Fruit fly (Drosophila melanogaster): Measurements from ENCODE around the gene CG10947.

CG10947 gene

DNA sequence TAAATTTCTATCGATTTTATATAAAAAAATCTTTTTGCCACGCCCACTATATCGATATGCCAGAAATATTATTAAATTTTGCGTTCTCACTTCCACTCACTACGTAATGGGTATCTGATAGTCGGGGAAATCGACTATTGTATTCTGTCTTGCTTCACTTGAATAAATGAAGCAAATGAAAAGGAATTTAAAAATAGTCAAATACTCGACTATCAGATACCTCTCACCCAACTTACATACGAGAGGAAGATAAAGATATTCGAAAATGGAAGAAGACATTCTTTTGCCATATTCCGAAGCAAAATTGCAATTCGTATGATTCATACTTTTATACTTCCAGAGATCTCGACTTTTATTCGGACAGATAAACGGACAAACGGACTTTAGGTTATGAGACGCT lies 774 bp downstream of the CG10947 start:
- TF ChIP-seq kay (GFP tag; ENCODE audit: borderline replicate concordance) (no peak), Clk (GFP tag; optimal IDR thresholded peaks at IDR 0.05) (no peak), Crg-1 (GFP tag; optimal IDR thresholded peaks at IDR 0.05) (no peak), ovo (GFP tag; optimal IDR thresholded peaks at IDR 0.05) (no peak)

DNA sequence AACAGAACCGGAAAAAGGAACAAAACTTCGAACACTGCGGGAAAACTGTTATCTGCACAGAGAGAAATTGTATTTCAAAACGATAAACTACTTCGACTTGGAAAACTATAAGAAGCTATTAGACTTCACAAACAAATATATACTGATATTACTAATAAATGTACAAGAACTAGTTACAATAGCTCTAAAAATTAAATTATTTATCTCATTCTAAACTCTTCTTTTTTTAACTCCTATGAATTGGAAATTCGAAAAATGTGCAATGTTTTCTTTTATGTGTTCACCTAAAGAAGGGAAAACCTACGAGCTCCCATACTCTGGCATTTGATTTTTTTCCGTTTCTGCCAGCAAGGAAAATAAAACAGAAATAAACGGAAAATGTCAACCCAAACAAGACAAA lies 13.2 kb downstream of the CG10947 start:
- TF ChIP-seq kay (GFP tag; ENCODE audit: borderline replicate concordance) (peak; percentile 51), bab1 (GFP tag; optimal IDR thresholded peaks at IDR 0.05) (no peak)

DNA sequence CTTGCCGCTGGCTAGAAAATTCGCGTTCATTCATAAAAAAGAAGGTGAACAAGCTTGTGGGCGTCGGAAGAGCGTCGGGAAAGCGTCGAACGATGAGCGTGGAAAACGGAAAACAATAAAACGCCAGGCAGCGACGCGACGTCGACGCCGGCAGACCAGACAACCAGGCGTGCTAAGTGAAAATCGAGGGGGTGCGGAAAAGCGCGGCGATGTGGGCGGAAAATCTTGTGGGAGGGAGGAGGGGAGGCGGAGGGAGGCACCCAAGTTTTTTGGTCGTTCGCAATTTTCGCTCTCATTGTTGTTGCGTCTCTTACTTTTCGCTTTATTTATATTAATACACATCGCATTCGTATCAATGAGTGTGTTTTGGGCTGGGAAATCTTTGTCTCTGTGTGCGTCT lies 13.7 kb downstream of the CG10947 start:
- TF ChIP-seq kay (GFP tag; ENCODE audit: borderline replicate concordance) = no peak
- no peak for TF ChIP-seq Clk (GFP tag; optimal IDR thresholded peaks at IDR 0.05)
- no peak for TF ChIP-seq CG14711 (tag; optimal IDR thresholded peaks at IDR 0.05)
- no peak for TF ChIP-seq CG7101 (tag; optimal IDR thresholded peaks at IDR 0.05)
- no peak for TF ChIP-seq pad (GFP tag; optimal IDR thresholded peaks at IDR 0.05)
- TF ChIP-seq toe (GFP tag; optimal IDR thresholded peaks at IDR 0.05) = no peak
- no peak for TF ChIP-seq CG11617 (GFP tag; optimal IDR thresholded peaks at IDR 0.05)
- TF ChIP-seq Mnt (GFP tag; optimal IDR thresholded peaks at IDR 0.05) = no peak
- no peak for TF ChIP-seq tj (GFP tag; optimal IDR thresholded peaks at IDR 0.05)
- TF ChIP-seq cnc (optimal IDR thresholded peaks at IDR 0.05) = no peak
- TF ChIP-seq CG1620 (GFP tag; optimal IDR thresholded peaks at IDR 0.05) = no peak
- no peak for TF ChIP-seq Crg-1 (GFP tag; optimal IDR thresholded peaks at IDR 0.05)
- TF ChIP-seq Hr96 (GFP tag; optimal IDR thresholded peaks at IDR 0.05) = no peak
- TF ChIP-seq ovo (GFP tag; optimal IDR thresholded peaks at IDR 0.05) = no peak
- TF ChIP-seq CG12768 (GFP tag; optimal IDR thresholded peaks at IDR 0.05) = no peak
- TF ChIP-seq CG33017 (tag; optimal IDR thresholded peaks at IDR 0.05) = no peak
- no peak for TF ChIP-seq CG7045 (GFP tag; optimal IDR thresholded peaks at IDR 0.05)
- no peak for TF ChIP-seq cic (GFP tag; optimal IDR thresholded peaks at IDR 0.05)
- no peak for TF ChIP-seq CG5204 (GFP tag; optimal IDR thresholded peaks at IDR 0.05)
- TF ChIP-seq bab1 (GFP tag; optimal IDR thresholded peaks at IDR 0.05) = no peak

DNA sequence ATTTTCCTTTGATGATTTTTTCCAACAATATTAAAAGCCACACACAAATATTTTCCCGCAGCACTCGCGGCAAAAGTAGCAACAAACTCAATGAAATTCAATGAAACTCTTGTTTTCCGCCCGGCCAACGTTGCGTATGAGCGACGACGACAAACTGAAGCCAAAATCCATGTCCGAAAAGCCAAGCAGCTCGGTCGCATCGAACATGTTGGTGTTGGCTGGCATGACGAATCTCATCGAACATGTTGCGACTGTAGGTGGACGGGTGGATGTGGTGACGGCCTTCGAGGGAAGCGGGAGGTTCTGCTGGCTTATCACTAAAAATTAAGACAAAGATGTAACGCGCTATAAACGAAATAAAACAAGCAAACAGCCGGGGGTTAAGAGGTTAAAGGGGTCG lies 15.4 kb downstream of the CG10947 start:
- TF ChIP-seq Mnt (GFP tag; optimal IDR thresholded peaks at IDR 0.05) = no peak
- no peak for TF ChIP-seq pad (GFP tag; optimal IDR thresholded peaks at IDR 0.05)
- TF ChIP-seq bab1 (GFP tag; optimal IDR thresholded peaks at IDR 0.05) = no peak
- no peak for TF ChIP-seq CG11617 (GFP tag; optimal IDR thresholded peaks at IDR 0.05)
- TF ChIP-seq cnc (optimal IDR thresholded peaks at IDR 0.05) = no peak

DNA sequence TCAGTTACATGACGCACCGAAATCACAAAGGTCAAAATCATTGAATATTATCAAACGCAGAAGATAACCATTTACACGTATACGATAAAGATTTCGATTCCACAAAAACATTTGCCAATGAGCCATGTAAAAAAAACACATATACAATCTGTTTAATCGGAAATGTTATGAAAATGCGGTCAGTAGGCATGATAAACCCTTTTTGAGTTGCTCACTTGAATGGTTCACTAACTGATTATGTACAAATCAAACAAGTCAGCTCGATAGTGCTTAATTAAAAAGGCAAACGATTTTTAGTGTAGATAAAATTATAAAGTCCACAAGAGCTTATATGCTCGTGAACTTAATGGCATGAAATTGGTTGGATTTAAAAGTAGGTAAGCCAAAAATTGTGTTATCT lies 17.6 kb downstream of the CG10947 start:
- TF ChIP-seq Crg-1 (GFP tag; optimal IDR thresholded peaks at IDR 0.05) (no peak), toe (GFP tag; optimal IDR thresholded peaks at IDR 0.05) (no peak), cic (GFP tag; optimal IDR thresholded peaks at IDR 0.05) (no peak), CG1620 (GFP tag; optimal IDR thresholded peaks at IDR 0.05) (no peak), bab1 (GFP tag; optimal IDR thresholded peaks at IDR 0.05) (no peak), CG33017 (tag; optimal IDR thresholded peaks at IDR 0.05) (no peak), kay (GFP tag; ENCODE audit: borderline replicate concordance) (no peak), Clk (GFP tag; optimal IDR thresholded peaks at IDR 0.05) (no peak), CG12768 (GFP tag; optimal IDR thresholded peaks at IDR 0.05) (no peak), CG14711 (tag; optimal IDR thresholded peaks at IDR 0.05) (no peak), tj (GFP tag; optimal IDR thresholded peaks at IDR 0.05) (no peak), pad (GFP tag; optimal IDR thresholded peaks at IDR 0.05) (no peak), ovo (GFP tag; optimal IDR thresholded peaks at IDR 0.05) (no peak)

DNA sequence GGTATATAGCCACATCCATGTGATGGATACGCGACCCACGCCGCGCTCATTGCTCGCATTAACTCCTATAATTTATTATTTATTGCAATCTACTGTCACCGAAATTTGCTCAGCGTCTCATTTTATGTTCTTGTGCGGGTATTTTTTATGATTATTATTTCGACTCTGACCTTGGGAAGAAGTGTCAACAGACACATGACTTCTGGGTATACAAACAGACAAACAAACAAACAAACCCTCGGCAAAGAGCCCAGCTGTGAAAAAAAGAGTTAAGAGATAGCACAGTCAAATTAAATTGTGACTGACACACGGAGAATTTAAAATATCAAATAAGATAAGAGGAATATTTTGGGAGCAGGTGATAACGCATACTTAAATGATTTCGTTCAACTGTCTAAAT lies 24.6 kb downstream of the CG10947 start:
- TF ChIP-seq cnc (optimal IDR thresholded peaks at IDR 0.05) = no peak
- TF ChIP-seq CG7101 (tag; optimal IDR thresholded peaks at IDR 0.05) = no peak
- no peak for TF ChIP-seq Crg-1 (GFP tag; optimal IDR thresholded peaks at IDR 0.05)
- no peak for TF ChIP-seq CG7045 (GFP tag; optimal IDR thresholded peaks at IDR 0.05)
- TF ChIP-seq CG33017 (tag; optimal IDR thresholded peaks at IDR 0.05) = no peak
- TF ChIP-seq Clk (GFP tag; optimal IDR thresholded peaks at IDR 0.05) = no peak
- no peak for TF ChIP-seq Mnt (GFP tag; optimal IDR thresholded peaks at IDR 0.05)
- no peak for TF ChIP-seq kay (GFP tag; ENCODE audit: borderline replicate concordance)
- TF ChIP-seq CG5204 (GFP tag; optimal IDR thresholded peaks at IDR 0.05) = no peak
- no peak for TF ChIP-seq pad (GFP tag; optimal IDR thresholded peaks at IDR 0.05)
- no peak for TF ChIP-seq cic (GFP tag; optimal IDR thresholded peaks at IDR 0.05)
- TF ChIP-seq CG11617 (GFP tag; optimal IDR thresholded peaks at IDR 0.05) = no peak
- no peak for TF ChIP-seq CG14711 (tag; optimal IDR thresholded peaks at IDR 0.05)

DNA sequence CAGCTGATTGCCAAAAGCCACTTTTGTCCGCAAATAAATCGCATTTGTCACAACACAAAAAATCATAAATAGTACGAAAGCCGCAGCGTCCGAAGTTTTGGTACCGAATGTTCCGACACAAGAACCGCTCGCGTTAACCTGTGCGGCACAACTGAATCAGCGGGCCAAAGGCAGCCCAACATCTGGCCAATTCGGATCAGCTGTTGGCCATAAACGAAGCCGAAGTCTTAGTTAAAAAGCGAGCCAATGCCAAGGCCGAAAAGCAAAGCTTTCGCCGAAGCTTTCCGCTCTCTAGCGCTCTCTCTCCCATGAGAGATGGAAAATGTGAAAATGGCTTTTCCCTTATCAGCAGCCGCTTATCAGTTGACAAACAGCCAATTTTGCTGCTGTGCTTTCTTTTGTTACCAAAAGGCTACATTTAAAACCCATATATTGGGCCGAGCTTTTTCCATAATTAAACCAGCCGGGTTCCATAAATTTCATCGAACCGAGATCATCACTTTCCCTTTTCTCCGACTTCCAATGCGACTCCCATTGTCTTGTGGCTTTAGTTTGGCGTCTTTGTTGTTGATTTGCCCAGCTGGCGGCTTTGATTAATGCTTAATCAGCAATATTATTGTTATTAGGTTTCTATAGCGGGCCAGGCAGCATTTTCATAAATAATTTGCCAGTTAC lies 32.3 kb downstream of the CG10947 start, which contains the start of gene CG16798:
Gene CG16798, minus strand, starts transcription at position 216 of the 675 bp plus-strand sequence.
- TF ChIP-seq tj (GFP tag; optimal IDR thresholded peaks at IDR 0.05) (peak; percentile 18), bab1 (GFP tag; optimal IDR thresholded peaks at IDR 0.05) (no peak)

DNA sequence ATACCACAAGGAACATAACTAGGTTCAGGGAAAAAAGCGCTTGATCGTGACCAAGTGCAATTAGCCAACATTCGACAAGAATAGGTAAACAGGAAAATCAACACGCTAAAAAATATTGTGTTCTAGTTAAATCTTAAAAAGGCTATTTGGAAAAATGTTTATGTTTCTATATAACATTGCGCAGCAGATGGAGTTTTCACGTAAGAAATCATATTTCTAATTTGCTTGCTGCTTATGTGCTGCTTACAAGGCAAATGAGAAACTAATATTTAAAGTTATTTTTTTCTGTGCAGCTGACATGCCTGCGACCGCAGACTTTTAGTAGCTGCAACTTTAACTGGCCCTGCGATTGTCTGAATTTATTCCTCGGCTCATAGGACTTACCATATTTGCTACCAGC lies 33.3 kb downstream of the CG10947 start:
- TF ChIP-seq CG12768 (GFP tag; optimal IDR thresholded peaks at IDR 0.05) = no peak
- no peak for TF ChIP-seq tj (GFP tag; optimal IDR thresholded peaks at IDR 0.05)
- TF ChIP-seq pad (GFP tag; optimal IDR thresholded peaks at IDR 0.05) = no peak
- no peak for TF ChIP-seq ovo (GFP tag; optimal IDR thresholded peaks at IDR 0.05)
- no peak for TF ChIP-seq Mnt (GFP tag; optimal IDR thresholded peaks at IDR 0.05)
- no peak for TF ChIP-seq Crg-1 (GFP tag; optimal IDR thresholded peaks at IDR 0.05)
- TF ChIP-seq CG7101 (tag; optimal IDR thresholded peaks at IDR 0.05) = no peak
- TF ChIP-seq cic (GFP tag; optimal IDR thresholded peaks at IDR 0.05) = no peak
- no peak for TF ChIP-seq Clk (GFP tag; optimal IDR thresholded peaks at IDR 0.05)
- no peak for TF ChIP-seq toe (GFP tag; optimal IDR thresholded peaks at IDR 0.05)
- TF ChIP-seq CG7045 (GFP tag; optimal IDR thresholded peaks at IDR 0.05) = no peak
- TF ChIP-seq CG5204 (GFP tag; optimal IDR thresholded peaks at IDR 0.05) = no peak
- no peak for TF ChIP-seq Hr96 (GFP tag; optimal IDR thresholded peaks at IDR 0.05)
- TF ChIP-seq CG14711 (tag; optimal IDR thresholded peaks at IDR 0.05) = no peak
- no peak for TF ChIP-seq bab1 (GFP tag; optimal IDR thresholded peaks at IDR 0.05)
- TF ChIP-seq CG1620 (GFP tag; optimal IDR thresholded peaks at IDR 0.05) = no peak
- TF ChIP-seq CG33017 (tag; optimal IDR thresholded peaks at IDR 0.05) = no peak
- TF ChIP-seq kay (GFP tag; ENCODE audit: borderline replicate concordance) = no peak
- no peak for TF ChIP-seq cnc (optimal IDR thresholded peaks at IDR 0.05)
- no peak for TF ChIP-seq CG11617 (GFP tag; optimal IDR thresholded peaks at IDR 0.05)
